Fruit fly (Drosophila melanogaster) whole organism, embryonic: ENCODE data around the gene CG6873.
A peak's percentile ranks its signal among the peaks of the same experiment; 100 is the strongest.

Source experiments
- BtbVII ChIP-seq: fragments of 200-800 bp; sonication (Bioruptor generic); optimal IDR thresholded peaks from 3 replicates; lab custom pipeline; 2017; ENCODE audit warnings: missing biosample characterization, mild to moderate bottlenecking, missing genetic modification characterization
- CG10267 ChIP-seq: fragments of 200-800 bp; sonication (Bioruptor generic); optimal IDR thresholded peaks from 2 replicates; lab custom pipeline; 2018; ENCODE audit warnings: missing biosample characterization, mild to moderate bottlenecking, missing genetic modification characterization, moderate library complexity
- CG10366 ChIP-seq: fragments of 200-800 bp; sonication (Bioruptor generic); IDR thresholded peaks from 2 replicates; pipeline ENCODE4 v1.3.6; 2022; ENCODE audit warnings: missing biosample characterization, missing genetic modification characterization
- CG12391 ChIP-seq: fragments of 200-800 bp; sonication (Bioruptor generic); optimal IDR thresholded peaks from 3 replicates; lab custom pipeline; 2018; ENCODE audit warnings: missing biosample characterization, mild to moderate bottlenecking, missing genetic modification characterization, moderate library complexity
- CG12659 ChIP-seq: fragments of 200-800 bp; sonication (Bioruptor generic); optimal IDR thresholded peaks from 3 replicates; lab custom pipeline; 2017; ENCODE audit warnings: mild to moderate bottlenecking, missing biosample characterization, missing genetic modification reagents, missing genetic modification characterization
- CG13296 ChIP-seq: fragments of 200-800 bp; sonication (Bioruptor generic); optimal IDR thresholded peaks from 3 replicates; lab custom pipeline; 2018; ENCODE audit warnings: missing biosample characterization, mild to moderate bottlenecking, missing genetic modification characterization
- CG14710 ChIP-seq: fragments of 200-800 bp; sonication (Bioruptor generic); optimal IDR thresholded peaks from 3 replicates; lab custom pipeline; 2019; ENCODE audit warnings: missing biosample characterization, mild to moderate bottlenecking, missing genetic modification characterization, moderate library complexity
- CG14860 ChIP-seq: fragments of 200-800 bp; sonication (Bioruptor generic); IDR thresholded peaks from 3 replicates; pipeline ENCODE4 v1.3.6; 2022; ENCODE audit warnings: missing biosample characterization, missing genetic modification characterization; ENCODE audit not compliant: partially characterized antibody
- CG16813 ChIP-seq: fragments of 200-800 bp; sonication (Bioruptor generic); IDR thresholded peaks from 3 replicates; pipeline ENCODE4 v1.3.6; 2022; ENCODE audit warnings: missing biosample characterization, missing genetic modification characterization; ENCODE audit not compliant: partially characterized antibody
- CG17361 ChIP-seq: fragments of 200-800 bp; sonication (Bioruptor generic); IDR thresholded peaks from 3 replicates; pipeline ENCODE4 v1.3.6; 2022; ENCODE audit warnings: missing biosample characterization, missing genetic modification characterization
- CG17385 ChIP-seq: fragments of 200-800 bp; sonication (Bioruptor generic); optimal IDR thresholded peaks from 3 replicates; lab custom pipeline; 2018; ENCODE audit warnings: missing biosample characterization, mild to moderate bottlenecking, missing genetic modification characterization
- CG17829 ChIP-seq: fragments of 200-800 bp; optimal IDR thresholded peaks from 2 replicates; lab custom pipeline; 2019; ENCODE audit warnings: missing biosample characterization, mild to moderate bottlenecking, missing genetic modification characterization, moderate library complexity
- CG2129 ChIP-seq: fragments of 200-800 bp; sonication (Bioruptor generic); IDR thresholded peaks from 2 replicates; pipeline ENCODE4 v1.3.6; 2022; ENCODE audit warnings: missing biosample characterization, missing genetic modification characterization; ENCODE audit not compliant: partially characterized antibody
- CG30020 ChIP-seq: fragments of 200-800 bp; optimal IDR thresholded peaks from 2 replicates; lab custom pipeline; 2019; ENCODE audit warnings: missing biosample characterization, mild to moderate bottlenecking, missing genetic modification characterization, moderate library complexity
- CG43689 ChIP-seq: fragments of 200-800 bp; sonication (Bioruptor generic); IDR thresholded peaks from 2 replicates; pipeline ENCODE4 v1.3.6; 2022; ENCODE audit warnings: missing biosample characterization, missing genetic modification characterization
- CG4424 ChIP-seq: fragments of 200-800 bp; sonication (Bioruptor generic); optimal IDR thresholded peaks from 3 replicates; lab custom pipeline; 2016; ENCODE audit warnings: missing biosample characterization, missing genetic modification characterization
- CG4617 ChIP-seq: fragments of 200-800 bp; sonication (Bioruptor generic); optimal IDR thresholded peaks from 3 replicates; lab custom pipeline; 2016; ENCODE audit warnings: missing biosample characterization, missing genetic modification characterization, borderline replicate concordance
- CG6272 ChIP-seq: fragments of 200-800 bp; sonication (Bioruptor generic); IDR thresholded peaks from 2 replicates; pipeline ENCODE4 v1.3.6; 2022; ENCODE audit warnings: missing biosample characterization, missing genetic modification characterization
- CG6791 ChIP-seq: fragments of 200-800 bp; sonication (Bioruptor generic); IDR thresholded peaks from 3 replicates; pipeline ENCODE4 v1.3.6; 2022; ENCODE audit warnings: missing biosample characterization, missing genetic modification characterization; ENCODE audit not compliant: partially characterized antibody
- CG9797 ChIP-seq: fragments of 200-800 bp; sonication (Bioruptor generic); optimal IDR thresholded peaks from 3 replicates; lab custom pipeline; 2018; ENCODE audit warnings: missing biosample characterization, mild to moderate bottlenecking, missing genetic modification characterization
- CG9932 ChIP-seq: fragments of 200-800 bp; sonication (Bioruptor generic); IDR thresholded peaks from 2 replicates; pipeline ENCODE4 v1.3.6; 2022; ENCODE audit warnings: missing biosample characterization, missing genetic modification characterization
- D19B ChIP-seq: fragments of 200-800 bp; sonication (Bioruptor generic); optimal IDR thresholded peaks from 2 replicates; lab custom pipeline; 2017; ENCODE audit warnings: missing biosample characterization, mild to moderate bottlenecking, missing genetic modification characterization
- Deaf1 ChIP-seq: fragments of 200-800 bp; optimal IDR thresholded peaks from 3 replicates; lab custom pipeline; 2019; ENCODE audit warnings: missing biosample characterization, mild to moderate bottlenecking, missing genetic modification characterization, moderate library complexity
- Dp ChIP-seq: fragments of 200-800 bp; sonication (Bioruptor generic); optimal IDR thresholded peaks from 2 replicates; lab custom pipeline; 2018; ENCODE audit warnings: missing biosample characterization, mild to moderate bottlenecking, missing genetic modification characterization, moderate library complexity
- Ets65A ChIP-seq: fragments of 200-800 bp; sonication (Bioruptor generic); peaks from one replicate; lab custom pipeline; 2016; ENCODE audit warnings: missing biosample characterization, missing genetic modification characterization
- Fer3 ChIP-seq: fragments of 200-800 bp; sonication (Bioruptor generic); optimal IDR thresholded peaks from 2 replicates; lab custom pipeline; 2018; ENCODE audit warnings: missing biosample characterization, mild to moderate bottlenecking, missing genetic modification characterization, moderate library complexity
- HLH4C ChIP-seq: fragments of 200-800 bp; sonication (Bioruptor generic); IDR thresholded peaks from 3 replicates; pipeline ENCODE4 v1.3.6; 2022; ENCODE audit warnings: missing biosample characterization, missing genetic modification characterization; ENCODE audit not compliant: partially characterized antibody
- HLHmδ ChIP-seq: fragments of 200-800 bp; sonication (Bioruptor generic); optimal IDR thresholded peaks from 2 replicates; lab custom pipeline; 2018; ENCODE audit warnings: missing biosample characterization, mild to moderate bottlenecking, missing genetic modification characterization, moderate library complexity
- HmgD ChIP-seq: fragments of 200-800 bp; sonication (Bioruptor generic); optimal IDR thresholded peaks from 3 replicates; lab custom pipeline; 2016; ENCODE audit warnings: missing biosample characterization, missing genetic modification characterization
- HmgZ ChIP-seq: fragments of 200-800 bp; sonication (Bioruptor generic); optimal IDR thresholded peaks from 2 replicates; lab custom pipeline; 2018; ENCODE audit warnings: missing biosample characterization, mild to moderate bottlenecking, missing genetic modification characterization
- Hmr ChIP-seq: fragments of 200-800 bp; sonication (Bioruptor generic); optimal IDR thresholded peaks from 3 replicates; lab custom pipeline; 2017; ENCODE audit warnings: mild to moderate bottlenecking, missing biosample characterization, missing genetic modification reagents, missing genetic modification characterization
- Hmx ChIP-seq: fragments of 200-800 bp; sonication (Bioruptor generic); optimal IDR thresholded peaks from 2 replicates; lab custom pipeline; 2016; ENCODE audit warnings: missing biosample characterization, missing genetic modification characterization
- Meics ChIP-seq: fragments of 200-800 bp; sonication (Bioruptor generic); optimal IDR thresholded peaks from 2 replicates; lab custom pipeline; 2017; ENCODE audit warnings: missing biosample characterization, mild to moderate bottlenecking, missing genetic modification characterization
- Mrtf ChIP-seq: fragments of 200-800 bp; sonication (Bioruptor generic); IDR thresholded peaks from 3 replicates; pipeline ENCODE4 v1.3.6; 2022; ENCODE audit warnings: missing biosample characterization, missing genetic modification characterization
- YL-1 ChIP-seq: fragments of 200-800 bp; sonication (Bioruptor generic); optimal IDR thresholded peaks from 3 replicates; lab custom pipeline; 2017; ENCODE audit warnings: missing biosample characterization, mild to moderate bottlenecking, missing genetic modification characterization
- ash1 ChIP-seq: fragments of 200-800 bp; sonication (Bioruptor generic); optimal IDR thresholded peaks from 2 replicates; lab custom pipeline; 2018; ENCODE audit warnings: missing biosample characterization, mild to moderate bottlenecking, missing genetic modification characterization
- cas ChIP-seq: fragments of 200-800 bp; sonication (Bioruptor generic); IDR thresholded peaks from 2 replicates; pipeline ENCODE4 v1.3.6; 2022; ENCODE audit warnings: missing biosample characterization, missing genetic modification characterization
- chinmo ChIP-seq: fragments of 200-800 bp; sonication (Bioruptor generic); IDR thresholded peaks from 4 replicates; pipeline ENCODE4 v1.3.6; 2022; ENCODE audit warnings: missing biosample characterization, missing genetic modification characterization; ENCODE audit not compliant: partially characterized antibody
- chn ChIP-seq: fragments of 200-800 bp; sonication (Bioruptor generic); optimal IDR thresholded peaks from 2 replicates; lab custom pipeline; 2016; ENCODE audit warnings: missing biosample characterization, missing genetic modification characterization
- crp ChIP-seq, 2 experiments: fragments of 200-800 bp; sonication (Bioruptor generic); optimal IDR thresholded peaks; 2 replicates in 1 of 2; 3 replicates in 1 of 2; lab custom pipeline; 2017; ENCODE audit warnings: missing biosample characterization in 2 of 2, missing genetic modification characterization in 2 of 2, mild to moderate bottlenecking in 1 of 2, moderate library complexity in 1 of 2
- gfzf ChIP-seq: fragments of 200-800 bp; sonication (Bioruptor generic); optimal IDR thresholded peaks from 2 replicates; lab custom pipeline; 2016; ENCODE audit warnings: missing biosample characterization, mild to moderate bottlenecking, missing genetic modification characterization, moderate library complexity
- jigr1 ChIP-seq: fragments of 200-800 bp; sonication (Bioruptor generic); IDR thresholded peaks from 3 replicates; pipeline ENCODE4 v1.3.6; 2022; ENCODE audit warnings: missing biosample characterization, missing genetic modification characterization
- lbe ChIP-seq: fragments of 200-800 bp; sonication (Bioruptor generic); optimal IDR thresholded peaks from 2 replicates; lab custom pipeline; 2016; ENCODE audit warnings: missing biosample characterization, mild to moderate bottlenecking, missing genetic modification characterization
- nom ChIP-seq: fragments of 200-800 bp; sonication (Bioruptor generic); optimal IDR thresholded peaks from 2 replicates; lab custom pipeline; 2017; ENCODE audit warnings: missing biosample characterization, missing genetic modification characterization, mild to moderate bottlenecking, moderate library complexity, missing genetic modification reagents
- pfk ChIP-seq: fragments of 200-800 bp; sonication (Bioruptor generic); optimal IDR thresholded peaks from 2 replicates; lab custom pipeline; 2018; ENCODE audit warnings: missing biosample characterization, mild to moderate bottlenecking, missing genetic modification characterization, moderate library complexity
- sob ChIP-seq: fragments of 200-800 bp; sonication (Bioruptor generic); IDR thresholded peaks from 2 replicates; pipeline ENCODE4 v1.3.6; 2022; ENCODE audit warnings: missing biosample characterization, missing genetic modification characterization
- tgo ChIP-seq: fragments of 200-800 bp; sonication (Bioruptor generic); IDR thresholded peaks from 3 replicates; pipeline ENCODE4 v1.3.6; 2022; ENCODE audit warnings: missing biosample characterization, missing genetic modification characterization
- trem ChIP-seq: fragments of 200-800 bp; optimal IDR thresholded peaks from 3 replicates; lab custom pipeline; 2019; ENCODE audit warnings: missing biosample characterization, mild to moderate bottlenecking, missing genetic modification characterization, moderate library complexity
- yki ChIP-seq: fragments of >200 bp; optimal IDR thresholded peaks from 3 replicates; lab custom pipeline; 2018

The CG6873 gene

dm6 chrX:18788143-18788745 lies 48.5 kb upstream of the CG6873 start, which contains the start of the genes CG6961 and S6KL (continued):
- peak; percentile 39 for TF ChIP-seq Dp (GFP tag; lab: Kevin White, UChicago)
- TF ChIP-seq Mrtf (GFP tag; lab: Robert Waterston, UW) = no peak
- 0 out of 3 replicates have a peak, but pooled peaks have one; percentile 44 for TF ChIP-seq CG17361 (GFP tag; lab: Robert Waterston, UW)
- no peak for TF ChIP-seq CG17385 (GFP tag; lab: Kevin White, UChicago)
- TF ChIP-seq CG12391 (tag; lab: Kevin White, UChicago) = peak; percentile 34
- no peak for TF ChIP-seq chn (GFP tag; lab: Kevin White, UChicago)
- no peak for TF ChIP-seq CG4424 (GFP tag; lab: Kevin White, UChicago)
- TF ChIP-seq CG6272 (GFP tag; lab: Robert Waterston, UW) = 0 out of 2 replicates have a peak, but pooled peaks have one; percentile 22
- peak; percentile 74 for TF ChIP-seq pfk
- TF ChIP-seq CG10366 (GFP tag; lab: Robert Waterston, UW) = no peak
- TF ChIP-seq chinmo (GFP tag; lab: Robert Waterston, UW) = 0 out of 4 replicates have a peak, but pooled peaks have one; percentile 11
- peak; percentile 67 for TF ChIP-seq CG14860 (GFP tag; lab: Robert Waterston, UW)
- no peak for TF ChIP-seq CG43689 (GFP tag; lab: Robert Waterston, UW)
- TF ChIP-seq Hmx (GFP tag; lab: Kevin White, UChicago) = no peak
- TF ChIP-seq CG9932 (GFP tag; lab: Robert Waterston, UW) = peak; percentile 46; the same call in 1 of the 2 replicates
- peak; percentile 21 for TF ChIP-seq Deaf1 (tag; lab: Kevin White, UChicago)
- TF ChIP-seq CG9797 = peak; percentile 77
- no peak for TF ChIP-seq BtbVII
- TF ChIP-seq HLH4C (GFP tag; lab: Robert Waterston, UW) = peak; percentile 65; the same call in 2 of the 3 replicates
- TF ChIP-seq tgo (GFP tag; lab: Robert Waterston, UW) = no peak
- no peak for TF ChIP-seq CG13296 (GFP tag; lab: Kevin White, UChicago)
- TF ChIP-seq D19B (GFP tag; lab: Kevin White, UChicago) = no peak
- peak; percentile 78 for TF ChIP-seq gfzf (GFP tag; lab: Kevin White, UChicago)
- no peak for TF ChIP-seq Meics
- TF ChIP-seq trem (tag; lab: Kevin White, UChicago) = peak; percentile 56
- TF ChIP-seq jigr1 = no peak
- peak; percentile 18 for TF ChIP-seq CG17829 (tag; lab: Kevin White, UChicago)
- peak; percentile 50 for TF ChIP-seq CG12659
- TF ChIP-seq lbe (GFP tag; lab: Kevin White, UChicago) = no peak
- TF ChIP-seq ash1 (GFP tag; lab: Kevin White, UChicago) = no peak
- peak; percentile 64 for TF ChIP-seq CG6791 (GFP tag; lab: Robert Waterston, UW)
- TF ChIP-seq CG2129 (GFP tag; lab: Robert Waterston, UW) = peak; percentile 47; the same call in 1 of the 2 replicates
- no peak for TF ChIP-seq sob (GFP tag; lab: Robert Waterston, UW)
- TF ChIP-seq HLHmδ = no peak
- TF ChIP-seq CG30020 (tag; lab: Kevin White, UChicago) = peak; percentile 95
- TF ChIP-seq Fer3 (tag; lab: Kevin White, UChicago) = no peak
- no peak for TF ChIP-seq nom (GFP tag; lab: Kevin White, UChicago)
- TF ChIP-seq Ets65A (GFP tag; lab: Kevin White, UChicago) = peak; percentile 86
- TF ChIP-seq yki (lab: Kevin White, UChicago) = no peak
- peak; percentile 87 for TF ChIP-seq CG16813 (GFP tag; lab: Robert Waterston, UW)
- peak; percentile 70 for TF ChIP-seq YL-1 (GFP tag; lab: Kevin White, UChicago)
- no peak for TF ChIP-seq cas (GFP tag; lab: Robert Waterston, UW)
- TF ChIP-seq Hmr = peak; percentile 11
- TF ChIP-seq CG10267 (tag; lab: Kevin White, UChicago) = peak; percentile 31
- peak; percentile 10 for TF ChIP-seq HmgZ
- peak; percentile 29 for TF ChIP-seq CG4617 (GFP tag; lab: Kevin White, UChicago)
- peak; percentile 67 for TF ChIP-seq CG14710 (tag; lab: Kevin White, UChicago)
- no peak for TF ChIP-seq HmgD
- TF ChIP-seq crp (GFP tag; optimal IDR thresholded peaks at IDR 0.05; lab: Kevin White, UChicago) = no peak
